Worm (Caenorhabditis elegans) whole organism, late embryonic: ENCODE measurements around the gene F17H10.4.
A peak's percentile ranks its signal among the peaks of the same experiment; 100 is the strongest.

Source experiments
- C08G9.2 ChIP-seq: sonication (generic microtip); optimal IDR thresholded peaks from 2 replicates; lab custom pipeline; 2016; ENCODE audit warnings: mild to moderate bottlenecking, missing genetic modification characterization, moderate library complexity, missing compliant biosample characterization
- Y22D7AL.16 ChIP-seq: sonication (generic microtip); optimal IDR thresholded peaks from 2 replicates; lab custom pipeline; 2016; ENCODE audit warnings: missing genetic modification characterization, missing compliant biosample characterization
- ama-1 ChIP-seq: fragments of 150-350 bp; optimal IDR thresholded peaks from 2 replicates; lab custom pipeline; 2014
- che-1 ChIP-seq: sonication (generic microtip); optimal IDR thresholded peaks from 2 replicates; lab custom pipeline; 2016; ENCODE audit warnings: mild to moderate bottlenecking, missing genetic modification characterization, missing compliant biosample characterization
- fkh-10 ChIP-seq: fragments of 150-350 bp; optimal IDR thresholded peaks from 2 replicates; lab custom pipeline; 2014; ENCODE audit warnings: missing biosample characterization, missing genetic modification reagents, missing genetic modification characterization
- nfya-1 ChIP-seq: sonication (generic microtip); optimal IDR thresholded peaks from 2 replicates; lab custom pipeline; 2017; ENCODE audit warnings: missing genetic modification characterization, mild to moderate bottlenecking, missing compliant biosample characterization, antibody characterized with exemption, moderate library complexity
- pqm-1 ChIP-seq: sonication (generic microtip); optimal IDR thresholded peaks from 2 replicates; lab custom pipeline; 2016; ENCODE audit warnings: missing genetic modification characterization, missing compliant biosample characterization
- unc-55 ChIP-seq: sonication (generic microtip); optimal IDR thresholded peaks from 2 replicates; lab custom pipeline; 2017; ENCODE audit warnings: missing biosample characterization, missing genetic modification reagents, missing genetic modification characterization

DNA sequence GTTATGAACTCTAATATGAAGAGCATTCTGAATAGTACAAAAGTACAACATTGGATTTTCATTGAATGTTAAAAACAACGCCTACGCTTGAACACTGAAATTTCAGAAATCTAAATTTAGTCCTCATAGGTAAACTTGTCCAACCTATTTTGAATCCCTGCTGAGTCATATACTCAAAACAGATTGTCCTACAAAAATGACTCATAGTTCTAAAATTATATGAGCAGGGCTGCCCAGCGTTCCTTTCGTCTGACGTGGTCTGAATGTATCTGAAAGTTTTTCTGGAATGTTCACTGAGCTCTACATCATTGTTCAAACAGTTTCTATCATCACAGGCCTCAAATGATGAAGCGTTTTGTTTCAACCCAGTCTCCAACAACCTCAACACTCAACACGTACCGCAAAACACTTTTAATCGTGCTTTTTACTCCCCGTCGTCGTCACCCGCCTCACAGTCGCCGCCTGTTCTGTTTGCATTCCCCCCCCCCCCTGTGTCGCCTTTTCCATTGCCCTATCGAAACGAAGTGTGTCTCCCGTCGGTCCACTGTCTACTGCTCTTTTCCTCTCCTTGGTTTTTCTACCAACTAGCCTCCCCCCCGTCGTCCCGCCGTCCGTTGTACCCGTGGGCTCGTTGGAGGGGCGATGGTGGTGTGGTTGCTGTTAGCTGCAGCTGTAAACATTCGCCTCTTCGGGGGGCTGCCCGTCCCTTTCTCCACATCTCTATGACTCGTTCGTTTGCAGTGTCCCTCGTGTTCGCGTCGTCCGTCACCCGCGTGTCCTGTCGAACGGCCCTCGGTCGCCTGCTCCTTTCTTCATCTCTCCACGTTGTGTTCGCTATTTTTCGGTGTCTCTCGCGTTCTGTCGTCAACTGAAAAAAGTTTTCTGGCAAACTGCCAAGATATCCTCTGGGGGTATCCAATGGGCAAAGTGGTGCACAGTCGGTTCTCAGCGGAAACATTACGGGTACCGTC is 17.7 kb upstream of the F17H10.4 start:
- TF ChIP-seq fkh-10 (GFP tag; lab: Kevin White, UChicago): no peak
- no peak for TF ChIP-seq pqm-1 (tag; lab: Kevin White, UChicago)
- TF ChIP-seq che-1: no peak
- no peak for TF ChIP-seq Y22D7AL.16 (tag; lab: Kevin White, UChicago)
- TF ChIP-seq unc-55 (GFP tag; lab: Kevin White, UChicago): no peak
- TF ChIP-seq C08G9.2 (tag; lab: Kevin White, UChicago): peak; percentile 10
- TF ChIP-seq nfya-1 (tag; lab: Kevin White, UChicago): peak; percentile 36
- peak; percentile 86 for TF ChIP-seq ama-1 (lab: Kevin White, UChicago)
